Fruit fly (Drosophila melanogaster) Kc167 (cell line): Measurements from ENCODE around the gene bgm.

ENCODE experiments used
- Myc ChIP-seq: fragments of >200 bp; optimal IDR thresholded peaks from 2 replicates; lab custom pipeline; 2017; ENCODE audit warnings: missing external identifiers
- insv ChIP-seq: fragments of >200 bp; optimal IDR thresholded peaks from 3 replicates; lab custom pipeline; 2018; ENCODE audit warnings: missing external identifiers
- ttk ChIP-seq: sonication (Bioruptor generic); optimal IDR thresholded peaks from 2 replicates; lab custom pipeline; 2017; ENCODE audit warnings: missing external identifiers

- TF ChIP-seq Myc (no peak), insv (lab: Kevin White, UChicago) (no peak), ttk (lab: Kevin White, UChicago) (no peak)
Observed at dm6 chr2L:14047170-14047632, 34.4 kb downstream of the bgm start, which contains the start of gene NimC4.
